Fruit fly (Drosophila melanogaster) whole organism, embryonic: Measurements from ENCODE around the gene Ir87a.
A peak's percentile ranks its signal among the peaks of the same experiment; 100 is the strongest.

Experiments
- Atf-2 ChIP-seq: fragments of 200-800 bp; sonication (Bioruptor generic); optimal IDR thresholded peaks from 2 replicates; lab custom pipeline; 2016; ENCODE audit warnings: missing biosample characterization, missing genetic modification characterization
- C15 ChIP-seq: fragments of 200-800 bp; sonication (Bioruptor generic); IDR thresholded peaks from 3 replicates; pipeline ENCODE4 v1.3.6; 2022; ENCODE audit warnings: missing biosample characterization, missing genetic modification characterization
- CG10147 ChIP-seq: fragments of 200-800 bp; sonication (Bioruptor generic); optimal IDR thresholded peaks from 2 replicates; lab custom pipeline; 2019; ENCODE audit warnings: missing biosample characterization, mild to moderate bottlenecking, missing genetic modification characterization, moderate library complexity
- CG12071 ChIP-seq: fragments of 200-800 bp; sonication (Bioruptor generic); optimal IDR thresholded peaks from 3 replicates; lab custom pipeline; 2018; ENCODE audit warnings: missing biosample characterization, mild to moderate bottlenecking, missing genetic modification characterization
- CG12236 ChIP-seq: fragments of 200-800 bp; sonication (Bioruptor generic); optimal IDR thresholded peaks from 2 replicates; lab custom pipeline; 2016; ENCODE audit warnings: missing biosample characterization, missing genetic modification characterization
- CG13894 ChIP-seq: fragments of 200-800 bp; sonication (Bioruptor generic); optimal IDR thresholded peaks from 3 replicates; lab custom pipeline; 2018; ENCODE audit warnings: missing biosample characterization, mild to moderate bottlenecking, missing genetic modification characterization, moderate library complexity
- CG15696 ChIP-seq: fragments of 200-800 bp; sonication (Bioruptor generic); optimal IDR thresholded peaks from 2 replicates; lab custom pipeline; 2019; ENCODE audit warnings: missing biosample characterization, mild to moderate bottlenecking, missing genetic modification characterization, moderate library complexity
- CG16779 ChIP-seq: fragments of 200-800 bp; sonication (Bioruptor generic); IDR thresholded peaks from 2 replicates; pipeline ENCODE4 v1.3.6; 2022; ENCODE audit warnings: missing biosample characterization, missing genetic modification characterization
- CG17328 ChIP-seq: fragments of 200-800 bp; sonication (Bioruptor generic); IDR thresholded peaks from 2 replicates; pipeline ENCODE4 v1.3.6; 2022; ENCODE audit warnings: missing biosample characterization, missing genetic modification characterization
- CG1792 ChIP-seq: fragments of 200-800 bp; sonication (Bioruptor generic); optimal IDR thresholded peaks from 2 replicates; lab custom pipeline; 2016; ENCODE audit warnings: missing biosample characterization, missing genetic modification characterization
- CG2712 ChIP-seq: fragments of 200-800 bp; optimal IDR thresholded peaks from 3 replicates; lab custom pipeline; 2019; ENCODE audit warnings: missing biosample characterization, mild to moderate bottlenecking, missing genetic modification characterization, moderate library complexity
- CG2889 ChIP-seq: fragments of 200-800 bp; sonication (Bioruptor generic); IDR thresholded peaks from 3 replicates; pipeline ENCODE4 v1.3.6; 2022; ENCODE audit warnings: missing biosample characterization, missing genetic modification characterization
- CG30020 ChIP-seq: fragments of 200-800 bp; optimal IDR thresholded peaks from 2 replicates; lab custom pipeline; 2019; ENCODE audit warnings: missing biosample characterization, mild to moderate bottlenecking, missing genetic modification characterization, moderate library complexity
- CG3407 ChIP-seq: fragments of 200-800 bp; sonication (Bioruptor generic); optimal IDR thresholded peaks from 2 replicates; lab custom pipeline; 2018; ENCODE audit warnings: missing biosample characterization, mild to moderate bottlenecking, missing genetic modification characterization
- CG3726 ChIP-seq: fragments of 200-800 bp; sonication (Bioruptor generic); IDR thresholded peaks from 3 replicates; pipeline ENCODE4, ENCODE4 v1.3.6; 2022; ENCODE audit warnings: missing biosample characterization, missing genetic modification characterization
- CG42726 ChIP-seq: fragments of 200-800 bp; sonication (Bioruptor generic); IDR thresholded peaks from 2 replicates; pipeline ENCODE4 v1.3.6; 2022; ENCODE audit warnings: missing biosample characterization, missing genetic modification characterization; ENCODE audit not compliant: partially characterized antibody
- CG4707 ChIP-seq: fragments of 200-800 bp; sonication (Bioruptor generic); optimal IDR thresholded peaks from 2 replicates; lab custom pipeline; 2018; ENCODE audit warnings: missing biosample characterization, mild to moderate bottlenecking, missing genetic modification characterization, moderate library complexity
- CG6272 ChIP-seq: fragments of 200-800 bp; sonication (Bioruptor generic); IDR thresholded peaks from 2 replicates; pipeline ENCODE4 v1.3.6; 2022; ENCODE audit warnings: missing biosample characterization, missing genetic modification characterization
- CG7987 ChIP-seq: fragments of 200-800 bp; sonication (Bioruptor generic); optimal IDR thresholded peaks from 2 replicates; lab custom pipeline; 2018; ENCODE audit warnings: missing biosample characterization, mild to moderate bottlenecking, missing genetic modification characterization, moderate library complexity
- CG8478 ChIP-seq: fragments of >200 bp; optimal IDR thresholded peaks from 2 replicates; lab custom pipeline; 2018
- CG9609 ChIP-seq: fragments of 200-800 bp; sonication (Bioruptor generic); optimal IDR thresholded peaks from 3 replicates; lab custom pipeline; 2016; ENCODE audit warnings: missing biosample characterization, missing genetic modification characterization
- CrebB ChIP-seq: fragments of 200-800 bp; sonication (Bioruptor generic); optimal IDR thresholded peaks from 3 replicates; lab custom pipeline; 2018; ENCODE audit warnings: missing biosample characterization, mild to moderate bottlenecking, missing genetic modification characterization
- Dref ChIP-seq: fragments of 200-800 bp; sonication (Bioruptor generic); IDR thresholded peaks from 2 replicates; pipeline ENCODE4 v1.3.6; 2022; ENCODE audit warnings: missing biosample characterization, missing genetic modification characterization
- E2f2 ChIP-seq: fragments of 200-800 bp; sonication (Bioruptor generic); IDR thresholded peaks from 2 replicates; pipeline ENCODE4 v1.3.6; 2022; ENCODE audit warnings: missing biosample characterization, missing genetic modification characterization
- Eip74EF ChIP-seq, 2 experiments: fragments of 200-800 bp in 1 of 2; fragments of >200 bp in 1 of 2; sonication (Bioruptor generic) in 1 of 2; optimal IDR thresholded peaks; 2 replicates each; lab custom pipeline; 2017 to 2019; ENCODE audit warnings: missing biosample characterization in 2 of 2, missing genetic modification characterization in 2 of 2, mild to moderate bottlenecking in 1 of 2, moderate library complexity in 1 of 2
- Ets97D ChIP-seq: fragments of 200-800 bp; sonication (Bioruptor generic); optimal IDR thresholded peaks from 3 replicates; lab custom pipeline; 2016; ENCODE audit warnings: missing biosample characterization, missing genetic modification characterization
- Hmr ChIP-seq: fragments of 200-800 bp; sonication (Bioruptor generic); optimal IDR thresholded peaks from 3 replicates; lab custom pipeline; 2017; ENCODE audit warnings: mild to moderate bottlenecking, missing biosample characterization, missing genetic modification reagents, missing genetic modification characterization
- Hr78 ChIP-seq, 2 experiments: fragments of 200-800 bp in 1 of 2; fragments of >200 bp in 1 of 2; sonication (Bioruptor generic) in 1 of 2; optimal IDR thresholded peaks; 2 replicates each; lab custom pipeline; 2017 to 2019; ENCODE audit warnings: missing biosample characterization in 2 of 2, missing genetic modification characterization in 2 of 2, mild to moderate bottlenecking in 1 of 2, moderate library complexity in 1 of 2
- Jarid2 ChIP-seq: fragments of 200-800 bp; sonication (Bioruptor generic); optimal IDR thresholded peaks from 3 replicates; lab custom pipeline; 2017; ENCODE audit warnings: mild to moderate bottlenecking, missing biosample characterization, missing genetic modification reagents, missing genetic modification characterization
- Side ChIP-seq: fragments of 200-800 bp; sonication (Bioruptor generic); optimal IDR thresholded peaks from 2 replicates; lab custom pipeline; 2016; ENCODE audit warnings: missing biosample characterization, missing genetic modification characterization
- Sry-β ChIP-seq: fragments of 200-800 bp; sonication (Bioruptor generic); optimal IDR thresholded peaks from 2 replicates; lab custom pipeline; 2018; ENCODE audit warnings: missing biosample characterization, mild to moderate bottlenecking, missing genetic modification characterization, moderate library complexity
- Sry-δ ChIP-seq: fragments of 200-800 bp; sonication (Bioruptor generic); optimal IDR thresholded peaks from 2 replicates; lab custom pipeline; 2016; ENCODE audit warnings: missing biosample characterization, missing genetic modification characterization
- Usf ChIP-seq: fragments of 200-800 bp; sonication (Bioruptor generic); optimal IDR thresholded peaks from 2 replicates; lab custom pipeline; 2017; ENCODE audit warnings: missing genotype, missing biosample characterization, missing genetic modification characterization
- ase ChIP-seq: fragments of 200-800 bp; sonication (Bioruptor generic); IDR thresholded peaks from 3 replicates; pipeline ENCODE4 v1.3.6; 2022; ENCODE audit warnings: missing biosample characterization, missing genetic modification characterization
- eve ChIP-seq, 2 experiments: fragments of >200 bp; optimal IDR thresholded peaks; 2 replicates each; lab custom pipeline; 2017; ENCODE audit warnings: missing biosample characterization in 2 of 2, missing genetic modification characterization in 2 of 2
- fru ChIP-seq: fragments of >200 bp; optimal IDR thresholded peaks from 2 replicates; lab custom pipeline; 2017
- ken ChIP-seq: fragments of 200-800 bp; sonication (Bioruptor generic); IDR thresholded peaks from 3 replicates; pipeline ENCODE4 v1.3.6; 2022; ENCODE audit warnings: missing biosample characterization, missing genetic modification characterization
- kni ChIP-seq: fragments of 200-800 bp; sonication (Bioruptor generic); optimal IDR thresholded peaks from 3 replicates; lab custom pipeline; 2017; ENCODE audit warnings: mild to moderate bottlenecking, missing biosample characterization, missing genetic modification reagents, missing genetic modification characterization
- mam ChIP-seq: fragments of 200-800 bp; sonication (Bioruptor generic); optimal IDR thresholded peaks from 3 replicates; lab custom pipeline; 2016; ENCODE audit warnings: missing biosample characterization, missing genetic modification characterization
- nerfin-1 ChIP-seq: fragments of 200-800 bp; sonication (Bioruptor generic); optimal IDR thresholded peaks from 3 replicates; lab custom pipeline; 2019; ENCODE audit warnings: missing biosample characterization, mild to moderate bottlenecking, missing genetic modification characterization, moderate library complexity
- ranshi ChIP-seq: fragments of 200-800 bp; sonication (Bioruptor generic); IDR thresholded peaks from 2 replicates; pipeline ENCODE4 v1.3.6; 2022; ENCODE audit warnings: missing biosample characterization, missing genetic modification characterization
- ro ChIP-seq: fragments of 200-800 bp; sonication (Bioruptor generic); IDR thresholded peaks from 2 replicates; pipeline ENCODE4 v1.3.6; 2022; ENCODE audit warnings: missing biosample characterization, missing genetic modification characterization
- sd ChIP-seq: fragments of 200-800 bp; sonication (Bioruptor generic); optimal IDR thresholded peaks from 3 replicates; lab custom pipeline; 2018; ENCODE audit warnings: missing biosample characterization, mild to moderate bottlenecking, missing genetic modification characterization, moderate library complexity
- sens-2 ChIP-seq: fragments of 200-800 bp; sonication (Bioruptor generic); IDR thresholded peaks from 2 replicates; pipeline ENCODE4 v1.3.6; 2022; ENCODE audit warnings: missing biosample characterization, missing genetic modification characterization
- sima ChIP-seq: fragments of 200-800 bp; sonication (Bioruptor generic); optimal IDR thresholded peaks from 2 replicates; lab custom pipeline; 2016; ENCODE audit warnings: missing biosample characterization, missing genetic modification characterization
- slp2 ChIP-seq: fragments of 200-800 bp; sonication (Bioruptor generic); optimal IDR thresholded peaks from 2 replicates; lab custom pipeline; 2016; ENCODE audit warnings: missing biosample characterization, missing genetic modification characterization
- so ChIP-seq: fragments of 200-800 bp; sonication (Bioruptor generic); IDR thresholded peaks from 3 replicates; pipeline ENCODE4 v1.3.6; 2022; ENCODE audit warnings: missing biosample characterization, missing genetic modification characterization
- sob ChIP-seq: fragments of 200-800 bp; sonication (Bioruptor generic); IDR thresholded peaks from 2 replicates; pipeline ENCODE4 v1.3.6; 2022; ENCODE audit warnings: missing biosample characterization, missing genetic modification characterization
- tgo ChIP-seq: fragments of 200-800 bp; sonication (Bioruptor generic); IDR thresholded peaks from 3 replicates; pipeline ENCODE4 v1.3.6; 2022; ENCODE audit warnings: missing biosample characterization, missing genetic modification characterization
- toy ChIP-seq: fragments of 200-800 bp; sonication (Bioruptor generic); IDR thresholded peaks from 2 replicates; pipeline ENCODE4 v1.3.6; 2022; ENCODE audit warnings: missing biosample characterization, missing genetic modification characterization
- vnd ChIP-seq: fragments of 200-800 bp; sonication (Bioruptor generic); IDR thresholded peaks from 3 replicates; pipeline ENCODE4 v1.3.6; 2022; ENCODE audit warnings: missing biosample characterization, missing genetic modification characterization; ENCODE audit not compliant: partially characterized antibody
- wek ChIP-seq: fragments of 200-800 bp; sonication (Bioruptor generic); optimal IDR thresholded peaks from 3 replicates; lab custom pipeline; 2018; ENCODE audit warnings: missing biosample characterization, mild to moderate bottlenecking, missing genetic modification characterization, moderate library complexity

Ir87a gene

DNA sequence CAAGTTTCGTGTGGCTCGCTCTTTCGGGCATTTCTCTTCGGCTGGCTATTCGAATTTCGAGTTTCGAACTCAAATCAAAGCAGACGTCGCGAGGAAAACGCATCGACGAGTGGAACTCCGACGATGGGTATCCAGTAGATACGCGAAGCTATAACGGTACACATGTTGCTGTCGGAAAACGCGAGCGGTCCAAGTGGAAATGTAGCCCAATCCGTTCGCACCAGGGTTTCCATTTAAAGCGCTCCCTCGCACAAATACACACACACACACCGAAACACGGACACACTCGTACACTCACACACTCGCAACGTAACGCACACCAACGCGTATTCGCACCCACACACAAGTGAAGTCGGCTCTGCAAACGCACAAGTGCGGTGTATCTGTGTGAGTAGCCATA lies 30.3 kb downstream of the Ir87a start, which contains the start of gene side-IV (continued):
- peak; percentile 36; the same call in 1 of the 2 replicates for TF ChIP-seq CG42726 (GFP tag; lab: Robert Waterston, UW)
- TF ChIP-seq so (GFP tag; lab: Robert Waterston, UW) = peak; percentile 60; the same call in 1 of the 3 replicates
- TF ChIP-seq CG2712 (tag; lab: Kevin White, UChicago) = no peak
- TF ChIP-seq CG16779 (GFP tag; lab: Robert Waterston, UW) = 0 out of 2 replicates have a peak, but pooled peaks have one; percentile 14
- TF ChIP-seq sima = no peak
- TF ChIP-seq CG30020 (tag; lab: Kevin White, UChicago) = no peak
- TF ChIP-seq Jarid2 (GFP tag; lab: Kevin White, UChicago) = peak; percentile 96
- TF ChIP-seq ro (GFP tag; lab: Robert Waterston, UW) = no peak
- no peak for TF ChIP-seq Ets97D (GFP tag; lab: Kevin White, UChicago)
- no peak for TF ChIP-seq C15 (GFP tag; lab: Robert Waterston, UW)
- no peak for TF ChIP-seq CG12236
- TF ChIP-seq CG17328 (GFP tag; lab: Robert Waterston, UW) = no peak
- TF ChIP-seq CrebB = no peak
- TF ChIP-seq slp2 (GFP tag; lab: Kevin White, UChicago) = no peak
- no peak for TF ChIP-seq Side
- no peak for TF ChIP-seq Hr78 (GFP tag; optimal IDR thresholded peaks at IDR 0.05; lab: Kevin White, UChicago)
- no peak for TF ChIP-seq Dref (GFP tag; lab: Robert Waterston, UW)
- peak; percentile 12 for TF ChIP-seq CG10147 (GFP tag; lab: Kevin White, UChicago)
- no peak for TF ChIP-seq CG7987 (GFP tag; lab: Kevin White, UChicago)
- peak; percentile 5 for TF ChIP-seq sd
- 0 out of 2 replicates have a peak, but pooled peaks have one; percentile 12 for TF ChIP-seq sens-2 (GFP tag; lab: Robert Waterston, UW)
- no peak for TF ChIP-seq CG4707 (GFP tag; lab: Kevin White, UChicago)
- TF ChIP-seq CG9609 (GFP tag; lab: Kevin White, UChicago) = no peak
- TF ChIP-seq Hmr (GFP tag; lab: Kevin White, UChicago) = peak; percentile 27
- TF ChIP-seq nerfin-1 (tag; lab: Kevin White, UChicago) = no peak
- TF ChIP-seq CG3407 (GFP tag; lab: Kevin White, UChicago) = no peak
- no peak for TF ChIP-seq CG15696 (tag; lab: Kevin White, UChicago)
- no peak for TF ChIP-seq eve (GFP tag; optimal IDR thresholded peaks at IDR 0.05; lab: Kevin White, UChicago)
- no peak for TF ChIP-seq Eip74EF (GFP tag; optimal IDR thresholded peaks at IDR 0.05; lab: Kevin White, UChicago)
- no peak for TF ChIP-seq kni (GFP tag; lab: Kevin White, UChicago)
- no peak for TF ChIP-seq E2f2 (GFP tag; lab: Robert Waterston, UW)
- TF ChIP-seq vnd (GFP tag; lab: Robert Waterston, UW) = no peak
- peak; percentile 17 for TF ChIP-seq CG12071 (GFP tag; lab: Kevin White, UChicago)
- peak; percentile 89 for TF ChIP-seq CG8478 (lab: Kevin White, UChicago)
- no peak for TF ChIP-seq CG3726 (GFP tag; lab: Robert Waterston, UW)
- no peak for TF ChIP-seq Sry-β (GFP tag; lab: Kevin White, UChicago)
- TF ChIP-seq fru = no peak
- no peak for TF ChIP-seq CG6272 (GFP tag; lab: Robert Waterston, UW)
- no peak for TF ChIP-seq mam (GFP tag; lab: Kevin White, UChicago)
- peak; percentile 27; the same call in 1 of the 2 replicates for TF ChIP-seq sob (GFP tag; lab: Robert Waterston, UW)
- peak; percentile 47 for TF ChIP-seq CG13894 (tag; lab: Kevin White, UChicago)
- no peak for TF ChIP-seq CG2889 (GFP tag; lab: Robert Waterston, UW)
- no peak for TF ChIP-seq Usf
- no peak for TF ChIP-seq Atf-2 (GFP tag; lab: Kevin White, UChicago)
- TF ChIP-seq ken (GFP tag; lab: Robert Waterston, UW) = peak; percentile 9; the same call in 1 of the 3 replicates
- TF ChIP-seq CG1792 (GFP tag; lab: Kevin White, UChicago) = no peak
- TF ChIP-seq ranshi (GFP tag; lab: Robert Waterston, UW) = no peak
- TF ChIP-seq ase (GFP tag; lab: Robert Waterston, UW) = no peak
- no peak for TF ChIP-seq toy
- no peak for TF ChIP-seq tgo (GFP tag; lab: Robert Waterston, UW)
- TF ChIP-seq wek (GFP tag; lab: Kevin White, UChicago) = peak; percentile 37
- no peak for TF ChIP-seq Sry-δ
